Fruit fly (Drosophila melanogaster) whole organism, embryonic: ENCODE data around the gene uif.

Experiments used
- CG12155 ChIP-seq: fragments of 200-800 bp; sonication (Bioruptor generic); optimal IDR thresholded peaks from 3 replicates; lab custom pipeline; 2016; ENCODE audit warnings: missing biosample characterization, missing genetic modification characterization
- CG13123 ChIP-seq: fragments of 200-800 bp; sonication (Bioruptor generic); optimal IDR thresholded peaks from 2 replicates; lab custom pipeline; 2016; ENCODE audit warnings: missing biosample characterization, missing genetic modification characterization
- CG13775 ChIP-seq: fragments of 200-800 bp; sonication (Bioruptor generic); optimal IDR thresholded peaks from 3 replicates; lab custom pipeline; 2017; ENCODE audit warnings: missing biosample characterization, mild to moderate bottlenecking, missing genetic modification characterization
- CG14441 ChIP-seq: fragments of 200-800 bp; sonication (Bioruptor generic); IDR thresholded peaks from 2 replicates; pipeline ENCODE4 v1.3.6; 2022; ENCODE audit warnings: missing biosample characterization, missing genetic modification characterization
- CG18599 ChIP-seq: fragments of 200-800 bp; sonication (Bioruptor generic); optimal IDR thresholded peaks from 3 replicates; lab custom pipeline; 2017; ENCODE audit warnings: missing biosample characterization, missing genetic modification characterization, mild to moderate bottlenecking, moderate library complexity, missing genetic modification reagents
- CG2129 ChIP-seq: fragments of 200-800 bp; sonication (Bioruptor generic); IDR thresholded peaks from 2 replicates; pipeline ENCODE4 v1.3.6; 2022; ENCODE audit warnings: missing biosample characterization, missing genetic modification characterization; ENCODE audit not compliant: partially characterized antibody
- CG2712 ChIP-seq: fragments of 200-800 bp; optimal IDR thresholded peaks from 3 replicates; lab custom pipeline; 2019; ENCODE audit warnings: missing biosample characterization, mild to moderate bottlenecking, missing genetic modification characterization, moderate library complexity
- CG30403 ChIP-seq: fragments of 200-800 bp; sonication (Bioruptor generic); optimal IDR thresholded peaks from 3 replicates; lab custom pipeline; 2016; ENCODE audit warnings: missing biosample characterization, missing genetic modification characterization
- CG33557 ChIP-seq: fragments of 200-800 bp; sonication (Bioruptor generic); optimal IDR thresholded peaks from 2 replicates; lab custom pipeline; 2019; ENCODE audit warnings: missing biosample characterization, mild to moderate bottlenecking, missing genetic modification characterization, moderate library complexity
- CG34422 ChIP-seq: fragments of 200-800 bp; sonication (Bioruptor generic); IDR thresholded peaks from 3 replicates; pipeline ENCODE4 v1.3.6; 2022; ENCODE audit warnings: missing biosample characterization, missing genetic modification characterization
- Chrac-16 ChIP-seq: fragments of 200-800 bp; sonication (Bioruptor generic); optimal IDR thresholded peaks from 3 replicates; lab custom pipeline; 2016; ENCODE audit warnings: missing biosample characterization, missing genetic modification characterization
- Dbx ChIP-seq: fragments of 200-800 bp; sonication (Bioruptor generic); IDR thresholded peaks from 3 replicates; pipeline ENCODE4 v1.3.6; 2022; ENCODE audit warnings: missing biosample characterization, missing genetic modification characterization
- Doc3 ChIP-seq: fragments of 200-800 bp; sonication (Bioruptor generic); IDR thresholded peaks from 3 replicates; pipeline ENCODE4 v1.3.6; 2022; ENCODE audit warnings: missing biosample characterization, missing genetic modification characterization; ENCODE audit not compliant: partially characterized antibody
- Ets65A ChIP-seq: fragments of 200-800 bp; sonication (Bioruptor generic); peaks from one replicate; lab custom pipeline; 2016; ENCODE audit warnings: missing biosample characterization, missing genetic modification characterization
- HLH4C ChIP-seq: fragments of 200-800 bp; sonication (Bioruptor generic); IDR thresholded peaks from 3 replicates; pipeline ENCODE4 v1.3.6; 2022; ENCODE audit warnings: missing biosample characterization, missing genetic modification characterization; ENCODE audit not compliant: partially characterized antibody
- HLH54F ChIP-seq: fragments of 200-800 bp; sonication (Bioruptor generic); optimal IDR thresholded peaks from 3 replicates; lab custom pipeline; 2016; ENCODE audit warnings: missing biosample characterization, missing genetic modification characterization
- HmgD ChIP-seq: fragments of 200-800 bp; sonication (Bioruptor generic); optimal IDR thresholded peaks from 3 replicates; lab custom pipeline; 2016; ENCODE audit warnings: missing biosample characterization, missing genetic modification characterization
- Max ChIP-seq: fragments of 200-800 bp; sonication (Bioruptor generic); optimal IDR thresholded peaks from 2 replicates; lab custom pipeline; 2016; ENCODE audit warnings: missing biosample characterization, mild to moderate bottlenecking, missing genetic modification characterization
- Meics ChIP-seq: fragments of 200-800 bp; sonication (Bioruptor generic); optimal IDR thresholded peaks from 2 replicates; lab custom pipeline; 2017; ENCODE audit warnings: missing biosample characterization, mild to moderate bottlenecking, missing genetic modification characterization
- Myb ChIP-seq: fragments of 200-800 bp; sonication (Bioruptor generic); optimal IDR thresholded peaks from 2 replicates; lab custom pipeline; 2016; ENCODE audit warnings: missing biosample characterization, missing genetic modification characterization
- Scr ChIP-seq: fragments of 200-800 bp; sonication (Bioruptor generic); IDR thresholded peaks from 2 replicates; pipeline ENCODE4 v1.3.6; 2022; ENCODE audit warnings: missing biosample characterization, missing genetic modification characterization; ENCODE audit not compliant: partially characterized antibody
- Stat92E ChIP-seq, 3 experiments: fragments of >200 bp in 2 of 3; fragments of 200-800 bp in 1 of 3; sonication (Bioruptor generic) in 1 of 3; optimal IDR thresholded peaks; 2 replicates each; lab custom pipeline; 2017 to 2019; ENCODE audit warnings: missing biosample characterization in 3 of 3, missing genetic modification characterization in 3 of 3, mild to moderate bottlenecking in 1 of 3, moderate library complexity in 1 of 3
- Xbp1 ChIP-seq: fragments of 200-800 bp; sonication (Bioruptor generic); optimal IDR thresholded peaks from 3 replicates; lab custom pipeline; 2016; ENCODE audit warnings: missing biosample characterization, mild to moderate bottlenecking, missing genetic modification characterization
- bab2 ChIP-seq: fragments of 200-800 bp; sonication (Bioruptor generic); optimal IDR thresholded peaks from 2 replicates; lab custom pipeline; 2016; ENCODE audit warnings: missing biosample characterization, missing genetic modification characterization
- bcd ChIP-seq: fragments of 200-800 bp; sonication (Bioruptor generic); optimal IDR thresholded peaks from 2 replicates; lab custom pipeline; 2017; ENCODE audit warnings: missing biosample characterization, mild to moderate bottlenecking, missing genetic modification characterization
- cad ChIP-seq: fragments of >200 bp; optimal IDR thresholded peaks from 2 replicates; lab custom pipeline; 2017; ENCODE audit warnings: missing biosample characterization, missing genetic modification characterization
- crol ChIP-seq: fragments of 200-800 bp; sonication (Bioruptor generic); IDR thresholded peaks from 2 replicates; pipeline ENCODE4 v1.3.6; 2022; ENCODE audit warnings: missing biosample characterization, missing genetic modification characterization
- cwo ChIP-seq: fragments of 200-800 bp; sonication (Bioruptor generic); optimal IDR thresholded peaks from 3 replicates; lab custom pipeline; 2017; ENCODE audit warnings: missing biosample characterization, missing genetic modification characterization, mild to moderate bottlenecking, moderate library complexity, missing genetic modification reagents
- danr ChIP-seq: fragments of 200-800 bp; sonication (Bioruptor generic); IDR thresholded peaks from 2 replicates; pipeline ENCODE4 v1.3.6; 2022; ENCODE audit warnings: missing biosample characterization, missing genetic modification characterization
- dati ChIP-seq: fragments of 200-800 bp; sonication (Bioruptor generic); IDR thresholded peaks from 2 replicates; pipeline ENCODE4 v1.3.6; 2022; ENCODE audit warnings: missing biosample characterization, missing genetic modification characterization
- dimm ChIP-seq: fragments of 200-800 bp; sonication (Bioruptor generic); IDR thresholded peaks from 2 replicates; pipeline ENCODE4 v1.3.6; 2022; ENCODE audit warnings: missing biosample characterization, missing genetic modification characterization
- dmrt11E ChIP-seq: fragments of 200-800 bp; sonication (Bioruptor generic); optimal IDR thresholded peaks from 3 replicates; lab custom pipeline; 2018; ENCODE audit warnings: missing biosample characterization, mild to moderate bottlenecking, missing genetic modification characterization, moderate library complexity
- eve ChIP-seq, 2 experiments: fragments of >200 bp; optimal IDR thresholded peaks; 2 replicates each; lab custom pipeline; 2017; ENCODE audit warnings: missing biosample characterization in 2 of 2, missing genetic modification characterization in 2 of 2
- fru ChIP-seq: fragments of >200 bp; optimal IDR thresholded peaks from 2 replicates; lab custom pipeline; 2017
- grau ChIP-seq: fragments of 200-800 bp; optimal IDR thresholded peaks from 3 replicates; lab custom pipeline; 2019; ENCODE audit warnings: missing biosample characterization, mild to moderate bottlenecking, missing genetic modification characterization, moderate library complexity
- h ChIP-seq: fragments of >200 bp; optimal IDR thresholded peaks from 2 replicates; lab custom pipeline; 2017
- kni ChIP-seq: fragments of 200-800 bp; sonication (Bioruptor generic); optimal IDR thresholded peaks from 3 replicates; lab custom pipeline; 2017; ENCODE audit warnings: mild to moderate bottlenecking, missing biosample characterization, missing genetic modification reagents, missing genetic modification characterization
- lbe ChIP-seq: fragments of 200-800 bp; sonication (Bioruptor generic); optimal IDR thresholded peaks from 2 replicates; lab custom pipeline; 2016; ENCODE audit warnings: missing biosample characterization, mild to moderate bottlenecking, missing genetic modification characterization
- luna ChIP-seq: fragments of 200-800 bp; sonication (Bioruptor generic); optimal IDR thresholded peaks from 2 replicates; lab custom pipeline; 2016; ENCODE audit warnings: missing biosample characterization, missing genetic modification characterization
- mld ChIP-seq: fragments of 200-800 bp; sonication (Bioruptor generic); IDR thresholded peaks from 3 replicates; pipeline ENCODE4 v1.3.6; 2022; ENCODE audit warnings: missing biosample characterization, missing genetic modification characterization; ENCODE audit not compliant: partially characterized antibody
- nmo ChIP-seq: fragments of 200-800 bp; sonication (Bioruptor generic); optimal IDR thresholded peaks from 2 replicates; lab custom pipeline; 2018; ENCODE audit warnings: missing biosample characterization, mild to moderate bottlenecking, missing genetic modification characterization, moderate library complexity
- ranshi ChIP-seq: fragments of 200-800 bp; sonication (Bioruptor generic); IDR thresholded peaks from 2 replicates; pipeline ENCODE4 v1.3.6; 2022; ENCODE audit warnings: missing biosample characterization, missing genetic modification characterization
- row ChIP-seq: fragments of 200-800 bp; sonication (Bioruptor generic); IDR thresholded peaks from 3 replicates; pipeline ENCODE4 v1.3.6; 2022; ENCODE audit warnings: missing biosample characterization, missing genetic modification characterization
- sc ChIP-seq, 3 experiments: fragments of >200 bp in 2 of 3; fragments of 200-800 bp in 1 of 3; sonication (Bioruptor generic) in 1 of 3; optimal IDR thresholded peaks; 2 replicates in 2 of 3; 3 replicates in 1 of 3; lab custom pipeline; 2017; ENCODE audit warnings: mild to moderate bottlenecking in 1 of 3, missing biosample characterization in 1 of 3, missing genetic modification characterization in 1 of 3, missing genetic modification reagents in 1 of 3
- unpg ChIP-seq: fragments of 200-800 bp; sonication (Bioruptor generic); optimal IDR thresholded peaks from 3 replicates; lab custom pipeline; 2018; ENCODE audit warnings: missing biosample characterization, mild to moderate bottlenecking, missing genetic modification characterization, moderate library complexity
- wek ChIP-seq: fragments of 200-800 bp; sonication (Bioruptor generic); optimal IDR thresholded peaks from 3 replicates; lab custom pipeline; 2018; ENCODE audit warnings: missing biosample characterization, mild to moderate bottlenecking, missing genetic modification characterization, moderate library complexity
- zen2 ChIP-seq: fragments of 200-800 bp; sonication (Bioruptor generic); IDR thresholded peaks from 3 replicates; pipeline ENCODE4 v1.3.6; 2022; ENCODE audit warnings: missing biosample characterization, missing genetic modification characterization; ENCODE audit not compliant: partially characterized antibody
- zfh2 ChIP-seq: fragments of 200-800 bp; sonication (Bioruptor generic); optimal IDR thresholded peaks from 2 replicates; lab custom pipeline; 2016; ENCODE audit warnings: missing biosample characterization, missing genetic modification characterization

uif gene

dm6 chr2L:7026988-7027908 is 17.1 kb upstream of the uif start, which contains the start of the genes CG31908 and MME1 (continued):
- TF ChIP-seq zfh2 (peak; percentile 68), HmgD (no peak), cad (GFP tag; lab: Kevin White, UChicago) (no peak), Chrac-16 (peak; percentile 16), wek (GFP tag; lab: Kevin White, UChicago) (no peak), Max (GFP tag; lab: Kevin White, UChicago) (no peak), Doc3 (peak; percentile 79), fru (no peak), CG13123 (GFP tag; lab: Kevin White, UChicago) (no peak), cwo (GFP tag; lab: Kevin White, UChicago) (peak; percentile 67), unpg (peak; percentile 12), zen2 (GFP tag; lab: Robert Waterston, UW) (peak; percentile 73; the same call in 2 of the 3 replicates), danr (GFP tag; lab: Robert Waterston, UW) (no peak), CG13775 (GFP tag; lab: Kevin White, UChicago) (peak; percentile 41), CG2129 (0 out of 2 replicates have a peak, but pooled peaks have one; percentile 34), grau (tag; lab: Kevin White, UChicago) (no peak), luna (GFP tag; lab: Kevin White, UChicago) (no peak), dmrt11E (no peak), CG2712 (peak; percentile 29), lbe (GFP tag; lab: Kevin White, UChicago) (peak; percentile 30), Scr (GFP tag; lab: Robert Waterston, UW) (peak; percentile 85), row (GFP tag; lab: Robert Waterston, UW) (peak; percentile 41; the same call in 1 of the 3 replicates), Ets65A (GFP tag; lab: Kevin White, UChicago) (peak; percentile 93), CG30403 (GFP tag; lab: Kevin White, UChicago) (peak; percentile 36), Dbx (GFP tag; lab: Robert Waterston, UW) (0 out of 3 replicates have a peak, but pooled peaks have one; percentile 38), crol (no peak), CG33557 (GFP tag; lab: Kevin White, UChicago) (no peak), eve (GFP tag; optimal IDR thresholded peaks at IDR 0.05; lab: Kevin White, UChicago) (no peak), h (lab: Kevin White, UChicago) (no peak), CG18599 (GFP tag; lab: Kevin White, UChicago) (no peak), nmo (GFP tag; lab: Kevin White, UChicago) (peak; percentile 41), CG34422 (GFP tag; lab: Robert Waterston, UW) (peak; percentile 69; the same call in 2 of the 3 replicates), CG14441 (GFP tag; lab: Robert Waterston, UW) (0 out of 2 replicates have a peak, but pooled peaks have one; percentile 25), HLH4C (GFP tag; lab: Robert Waterston, UW) (peak; percentile 92), sc (optimal IDR thresholded peaks at IDR 0.05; lab: Kevin White, UChicago) (no peak), sc (GFP tag; optimal IDR thresholded peaks at IDR 0.05; lab: Kevin White, UChicago) (no peak), bcd (GFP tag; lab: Kevin White, UChicago) (no peak), HLH54F (peak; percentile 36), kni (GFP tag; lab: Kevin White, UChicago) (no peak), Stat92E (GFP tag; optimal IDR thresholded peaks at IDR 0.05; lab: Kevin White, UChicago) (no peak), dati (GFP tag; lab: Robert Waterston, UW) (no peak), CG12155 (GFP tag; lab: Kevin White, UChicago) (peak; percentile 21), bab2 (peak; percentile 30), mld (GFP tag; lab: Robert Waterston, UW) (no peak; the same call in 2 of the 3 replicates), ranshi (GFP tag; lab: Robert Waterston, UW) (0 out of 2 replicates have a peak, but pooled peaks have one; percentile 28), Meics (no peak), dimm (GFP tag; lab: Robert Waterston, UW) (no peak), Xbp1 (peak; percentile 36), Myb (GFP tag; lab: Kevin White, UChicago) (peak; percentile 31)
